Worm (Caenorhabditis elegans) whole organism, L2 larva: ENCODE data around the gene Y34B4A.10.

Experiments used
- C34F6.9 ChIP-seq: fragments of 150-350 bp; optimal IDR thresholded peaks from 2 replicates; lab custom pipeline; 2014; ENCODE audit warnings: missing biosample characterization, missing genetic modification characterization
- F13H6.1 ChIP-seq: sonication (generic microtip); optimal IDR thresholded peaks from 2 replicates; lab custom pipeline; 2016; ENCODE audit warnings: missing genetic modification characterization, missing compliant biosample characterization
- R02D3.7 ChIP-seq: fragments of 150-350 bp; optimal IDR thresholded peaks from 2 replicates; lab custom pipeline; 2014; ENCODE audit warnings: missing biosample characterization, missing genetic modification characterization
- ZK546.5 ChIP-seq: sonication (generic microtip); optimal IDR thresholded peaks from 2 replicates; lab custom pipeline; 2017; ENCODE audit warnings: missing biosample characterization, missing genetic modification characterization
- alr-1 ChIP-seq: fragments of 150-350 bp; optimal IDR thresholded peaks from 2 replicates; lab custom pipeline; 2014; ENCODE audit warnings: missing biosample characterization, missing genetic modification characterization
- aly-2 ChIP-seq: fragments of 150-350 bp; optimal IDR thresholded peaks from 2 replicates; lab custom pipeline; 2014; ENCODE audit warnings: missing biosample characterization, missing genetic modification characterization
- ceh-16 ChIP-seq: fragments of 150-350 bp; optimal IDR thresholded peaks from 2 replicates; lab custom pipeline; 2014; ENCODE audit warnings: missing biosample characterization, missing genetic modification characterization
- ceh-82 ChIP-seq: fragments of 150-350 bp; optimal IDR thresholded peaks from 2 replicates; lab custom pipeline; 2014; ENCODE audit warnings: missing biosample characterization, missing genetic modification characterization
- crh-2 ChIP-seq: sonication (generic microtip); optimal IDR thresholded peaks from 2 replicates; lab custom pipeline; 2017; ENCODE audit warnings: missing biosample characterization, missing genetic modification characterization
- dmd-4 ChIP-seq: sonication (generic microtip); optimal IDR thresholded peaks from 2 replicates; lab custom pipeline; 2017; ENCODE audit warnings: missing biosample characterization, missing genetic modification characterization
- egl-27 ChIP-seq: sonication (generic microtip); optimal IDR thresholded peaks from 3 replicates; lab custom pipeline; 2017; ENCODE audit warnings: missing biosample characterization, missing genetic modification reagents, missing genetic modification characterization
- elt-3 ChIP-seq: sonication (generic microtip); optimal IDR thresholded peaks from 2 replicates; lab custom pipeline; 2017; ENCODE audit warnings: missing biosample characterization, missing genetic modification characterization
- fos-1 ChIP-seq: fragments of 150-350 bp; optimal IDR thresholded peaks from 2 replicates; lab custom pipeline; 2014; ENCODE audit warnings: missing biosample characterization, missing genetic modification characterization
- gmeb-1 ChIP-seq: fragments of 150-350 bp; optimal IDR thresholded peaks from 2 replicates; lab custom pipeline; 2014; ENCODE audit warnings: missing biosample characterization, missing genetic modification characterization
- lin-13 ChIP-seq: fragments of 150-350 bp; optimal IDR thresholded peaks from 2 replicates; lab custom pipeline; 2014; ENCODE audit warnings: missing biosample characterization, missing genetic modification reagents, missing genetic modification characterization
- lin-39 ChIP-seq: fragments of 150-350 bp; optimal IDR thresholded peaks from 2 replicates; lab custom pipeline; 2014; ENCODE audit warnings: missing biosample characterization, missing genetic modification reagents, missing genetic modification characterization
- mab-5 ChIP-seq: fragments of 150-350 bp; optimal IDR thresholded peaks from 2 replicates; lab custom pipeline; 2014; ENCODE audit warnings: missing biosample characterization, missing genetic modification characterization
- mbf-1 ChIP-seq: sonication (generic microtip); optimal IDR thresholded peaks from 2 replicates; lab custom pipeline; 2017; ENCODE audit warnings: missing biosample characterization, missing genetic modification characterization
- mdl-1 ChIP-seq, 2 experiments: fragments of 150-350 bp in 1 of 2; sonication (generic microtip) in 1 of 2; optimal IDR thresholded peaks; 2 replicates each; lab custom pipeline; 2017; ENCODE audit warnings: missing biosample characterization in 2 of 2, missing genetic modification characterization in 2 of 2
- nhr-10 ChIP-seq: sonication (generic microtip); optimal IDR thresholded peaks from 2 replicates; lab custom pipeline; 2017; ENCODE audit warnings: missing biosample characterization, missing genetic modification characterization
- nhr-11 ChIP-seq: fragments of 150-350 bp; optimal IDR thresholded peaks from 2 replicates; lab custom pipeline; 2014; ENCODE audit warnings: missing biosample characterization, missing genetic modification characterization
- nhr-12 ChIP-seq: fragments of 150-350 bp; optimal IDR thresholded peaks from 2 replicates; lab custom pipeline; 2014; ENCODE audit warnings: missing biosample characterization, missing genetic modification characterization
- nhr-23 ChIP-seq: fragments of 150-350 bp; optimal IDR thresholded peaks from 2 replicates; lab custom pipeline; 2014; ENCODE audit warnings: missing biosample characterization, missing genetic modification reagents, missing genetic modification characterization
- nhr-237 ChIP-seq: fragments of 150-350 bp; optimal IDR thresholded peaks from 2 replicates; lab custom pipeline; 2014; ENCODE audit warnings: missing biosample characterization, missing genetic modification characterization
- nhr-6 ChIP-seq: fragments of 150-350 bp; optimal IDR thresholded peaks from 2 replicates; lab custom pipeline; 2014; ENCODE audit warnings: missing biosample characterization, missing genetic modification characterization
- nhr-77 ChIP-seq: fragments of 150-350 bp; optimal IDR thresholded peaks from 2 replicates; lab custom pipeline; 2014; ENCODE audit warnings: missing biosample characterization, missing genetic modification characterization
- peb-1 ChIP-seq: fragments of 150-350 bp; optimal IDR thresholded peaks from 2 replicates; lab custom pipeline; 2014; ENCODE audit warnings: missing biosample characterization, missing genetic modification characterization
- sem-4 ChIP-seq: fragments of 150-350 bp; optimal IDR thresholded peaks from 2 replicates; lab custom pipeline; 2014; ENCODE audit warnings: missing biosample characterization, missing genetic modification reagents, missing genetic modification characterization
- sma-3 ChIP-seq: sonication (generic microtip); optimal IDR thresholded peaks from 2 replicates; lab custom pipeline; 2016; ENCODE audit warnings: missing genetic modification reagents, missing genetic modification characterization, missing compliant biosample characterization
- sma-9 ChIP-seq, 2 experiments: fragments of 150-350 bp in 1 of 2; sonication (generic microtip) in 1 of 2; optimal IDR thresholded peaks; 2 replicates each; lab custom pipeline; 2014 to 2016; ENCODE audit warnings: missing genetic modification characterization in 2 of 2, mild to moderate bottlenecking in 1 of 2, missing biosample characterization in 1 of 2, missing compliant biosample characterization in 1 of 2, missing genetic modification reagents in 1 of 2, moderate library complexity in 1 of 2
- snpc-4 ChIP-seq: fragments of 150-350 bp; optimal IDR thresholded peaks from 2 replicates; lab custom pipeline; 2014; ENCODE audit warnings: missing biosample characterization, missing genetic modification characterization
- unc-39 ChIP-seq: fragments of 150-350 bp; optimal IDR thresholded peaks from 2 replicates; lab custom pipeline; 2014; ENCODE audit warnings: missing biosample characterization, missing genetic modification characterization
- unc-55 ChIP-seq: fragments of 150-350 bp; sonication (generic microtip); optimal IDR thresholded peaks from 3 replicates; lab custom pipeline; 2014; ENCODE audit warnings: missing biosample characterization, missing genetic modification reagents, missing genetic modification characterization
- zag-1 ChIP-seq: fragments of 150-350 bp; optimal IDR thresholded peaks from 2 replicates; lab custom pipeline; 2014; ENCODE audit warnings: missing biosample characterization, missing genetic modification characterization
- ztf-1 ChIP-seq: fragments of 200-800 bp; sonication (Bioruptor generic); conservative IDR thresholded peaks from 2 replicates; pipeline ENCODE4 v1.3.6; 2022; ENCODE audit warnings: missing genetic modification characterization, missing compliant biosample characterization
- ztf-4 ChIP-seq: fragments of 150-350 bp; optimal IDR thresholded peaks from 2 replicates; lab custom pipeline; 2014; ENCODE audit warnings: missing biosample characterization, missing genetic modification characterization

Y34B4A.10 gene

DNA sequence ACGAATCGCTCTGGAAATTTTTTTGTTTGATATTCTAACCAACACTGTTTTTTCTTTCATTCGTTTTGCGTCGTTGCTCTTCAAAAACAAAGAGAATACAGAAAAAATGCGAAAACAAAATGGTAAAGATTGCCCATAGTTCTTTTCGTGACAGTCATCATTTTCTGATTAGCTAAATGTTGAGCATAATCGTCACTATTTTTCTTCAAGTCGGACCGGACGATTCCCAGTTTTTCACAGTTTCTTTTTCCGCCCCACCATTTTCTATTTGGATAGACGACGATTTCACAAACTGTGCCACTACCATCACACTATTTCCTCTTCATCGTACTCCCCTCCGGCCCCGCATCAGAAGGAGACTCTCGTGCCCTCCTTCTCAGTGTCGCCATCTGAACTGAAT, 13.9 kb downstream of the Y34B4A.10 start:
- TF ChIP-seq fos-1 (no peak), sem-4 (tag; lab: Kevin White, UChicago) (no peak), nhr-10 (tag; lab: Kevin White, UChicago) (no peak), nhr-6 (tag; lab: Kevin White, UChicago) (no peak), ztf-1 (GFP tag; lab: Robert Waterston, UW) (no peak), R02D3.7 (tag; lab: Kevin White, UChicago) (no peak), mbf-1 (tag; lab: Kevin White, UChicago) (no peak), lin-39 (tag; lab: Kevin White, UChicago) (no peak), ZK546.5 (no peak), elt-3 (no peak), C34F6.9 (tag; lab: Kevin White, UChicago) (no peak), nhr-237 (tag; lab: Kevin White, UChicago) (no peak), egl-27 (tag; lab: Kevin White, UChicago) (no peak), crh-2 (no peak), zag-1 (tag; lab: Kevin White, UChicago) (no peak), nhr-23 (no peak), lin-13 (GFP tag; lab: Kevin White, UChicago) (no peak), mab-5 (tag; lab: Kevin White, UChicago) (no peak), unc-39 (tag; lab: Kevin White, UChicago) (no peak), sma-3 (GFP tag; lab: Kevin White, UChicago) (no peak)

ce11 chrX:5264026-5264425, 14.3 kb downstream of the Y34B4A.10 start, which contains the start of gene Y34B4A.4:
TSS of gene Y34B4A.4 (plus strand) at chrX:5264326.
- TF ChIP-seq ceh-82 (tag; lab: Kevin White, UChicago) (no peak), sma-9 (GFP tag; optimal IDR thresholded peaks at IDR 0.05; lab: Kevin White, UChicago) (no peak), sma-9 (tag; optimal IDR thresholded peaks at IDR 0.05; lab: Kevin White, UChicago) (no peak), ceh-16 (tag; lab: Kevin White, UChicago) (no peak), R02D3.7 (tag; lab: Kevin White, UChicago) (no peak), nhr-12 (tag; lab: Kevin White, UChicago) (no peak), nhr-11 (no peak), crh-2 (no peak), unc-39 (tag; lab: Kevin White, UChicago) (no peak), nhr-23 (no peak), unc-55 (GFP tag; lab: Kevin White, UChicago) (no peak), sma-3 (GFP tag; lab: Kevin White, UChicago) (no peak), nhr-77 (tag; lab: Kevin White, UChicago) (no peak), lin-13 (GFP tag; lab: Kevin White, UChicago) (no peak), snpc-4 (tag; lab: Kevin White, UChicago) (no peak), ztf-4 (tag; lab: Kevin White, UChicago) (no peak), lin-39 (tag; lab: Kevin White, UChicago) (no peak)

DNA sequence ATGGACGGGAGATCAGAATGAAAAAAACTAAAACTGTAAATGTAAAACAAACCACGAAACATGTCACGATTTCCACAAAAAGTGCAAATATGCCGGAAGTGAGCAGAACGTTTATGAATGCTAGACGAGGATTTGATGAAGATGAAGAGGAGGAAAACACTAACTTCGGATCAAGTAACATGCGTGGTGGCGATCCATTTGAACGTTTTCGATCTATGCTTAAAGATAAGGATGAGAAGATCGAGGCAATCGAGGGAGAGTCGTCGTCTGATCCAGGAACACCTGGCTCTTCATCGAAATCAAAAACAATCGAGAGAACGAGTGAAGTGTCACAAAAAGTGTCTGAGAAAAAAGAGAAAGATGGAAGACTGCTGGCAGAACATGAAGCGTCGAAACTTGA, 15.7 kb downstream of the Y34B4A.10 start:
- no peak for TF ChIP-seq ceh-16 (tag; lab: Kevin White, UChicago)
- no peak for TF ChIP-seq nhr-6 (tag; lab: Kevin White, UChicago)
- TF ChIP-seq dmd-4 (tag; lab: Kevin White, UChicago) = no peak

DNA sequence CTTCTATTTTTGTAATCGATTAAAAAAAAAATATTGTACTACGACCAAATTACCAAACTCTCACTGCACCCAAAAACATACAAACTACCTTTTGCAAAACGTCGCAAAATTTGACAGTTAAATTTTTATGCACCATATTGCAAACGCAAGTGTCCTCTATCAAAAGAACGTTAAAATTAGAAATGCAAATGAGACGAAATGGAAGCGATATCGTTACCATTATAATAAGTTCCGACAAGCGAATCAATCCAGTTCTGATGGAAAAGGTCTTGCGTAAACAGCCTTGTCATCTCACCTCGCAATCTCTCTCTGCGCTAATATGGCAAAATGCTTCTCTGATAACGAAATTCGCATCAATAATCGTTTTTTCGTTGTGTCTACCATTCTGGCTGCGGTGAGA, 18.4 kb downstream of the Y34B4A.10 start:
- TF ChIP-seq fos-1 (peak; percentile 18), peb-1 (tag; lab: Kevin White, UChicago) (no peak)

DNA sequence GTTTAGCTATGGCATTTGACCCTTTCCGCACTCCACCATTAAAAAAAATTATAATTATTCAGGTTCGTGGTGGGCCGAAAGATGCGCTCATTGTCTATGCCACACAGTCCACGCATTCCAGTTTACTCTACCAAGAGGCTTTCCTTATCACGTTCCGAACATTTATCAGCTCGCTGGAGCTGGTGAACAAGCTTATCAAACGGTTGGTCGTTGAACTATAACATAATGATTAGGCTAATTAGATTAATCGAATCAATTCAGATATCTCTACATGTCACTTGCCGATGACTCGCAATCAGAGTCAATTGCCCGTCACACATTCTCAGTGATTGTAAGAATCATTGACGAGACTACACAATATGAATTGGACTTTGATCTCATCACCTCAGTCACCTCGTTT, 19.7 kb downstream of the Y34B4A.10 start:
- TF ChIP-seq mdl-1 (tag; optimal IDR thresholded peaks at IDR 0.05; lab: Kevin White, UChicago) (no peak), nhr-237 (tag; lab: Kevin White, UChicago) (no peak), dmd-4 (tag; lab: Kevin White, UChicago) (no peak), nhr-6 (tag; lab: Kevin White, UChicago) (no peak), F13H6.1 (no peak), alr-1 (tag; lab: Kevin White, UChicago) (no peak), gmeb-1 (no peak), lin-39 (tag; lab: Kevin White, UChicago) (no peak), nhr-12 (tag; lab: Kevin White, UChicago) (no peak), fos-1 (no peak), aly-2 (tag; lab: Kevin White, UChicago) (no peak), nhr-10 (tag; lab: Kevin White, UChicago) (no peak), peb-1 (tag; lab: Kevin White, UChicago) (no peak)
- TF ChIP-seq, all 48 proteins: peak for 0
